Fruit fly (Drosophila melanogaster): Measurements from ENCODE around the gene CG8097.

Gene CG8097

DNA sequence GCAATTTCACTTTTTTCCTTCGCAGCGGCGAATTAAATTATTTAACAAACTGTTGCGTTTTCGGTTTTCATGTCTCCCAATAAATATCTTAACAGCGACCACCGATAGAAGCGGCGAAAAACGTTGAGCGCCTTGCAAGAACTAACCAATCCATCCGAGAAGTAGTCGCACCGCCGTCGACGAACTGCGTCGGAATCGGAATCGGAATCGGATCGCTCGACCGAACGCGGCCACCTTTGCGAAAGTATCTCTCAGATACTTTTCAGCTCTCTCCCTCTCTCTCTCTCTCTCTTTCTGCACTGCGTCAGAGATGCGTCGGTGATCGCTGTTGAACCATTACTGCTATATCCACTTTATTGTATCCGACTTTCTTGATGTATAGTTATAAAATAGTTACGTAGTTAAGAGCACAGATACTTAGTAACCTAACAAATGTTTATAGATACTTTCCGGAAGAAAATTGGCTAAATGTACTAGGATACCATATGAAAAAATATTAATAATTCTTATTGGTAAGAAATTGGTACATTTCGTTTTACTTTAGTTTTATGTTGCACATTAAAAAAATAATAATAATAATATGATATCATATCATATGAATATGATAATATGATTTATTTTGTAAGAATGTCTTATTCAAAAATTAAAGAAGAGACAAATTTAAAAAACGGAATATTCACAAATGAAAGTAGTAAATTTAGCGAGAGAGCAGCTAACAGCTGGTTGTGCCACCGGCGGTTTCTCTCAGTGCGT, 10.7 kb downstream of the CG8097 start, which contains the start of gene Chsy:
TSS of gene Chsy (minus strand) at position 58 of the 753 bp plus-strand sequence.
- TF ChIP-seq lz (GFP tag; optimal IDR thresholded peaks at IDR 0.05) = no peak
- no peak for TF ChIP-seq CG9139 (GFP tag; optimal IDR thresholded peaks at IDR 0.05)
- TF ChIP-seq CG32006 (GFP tag; optimal IDR thresholded peaks at IDR 0.05) = peak; percentile 46
- TF ChIP-seq fkh (GFP tag; optimal IDR thresholded peaks at IDR 0.05) = no peak
- TF ChIP-seq fd59A (GFP tag; optimal IDR thresholded peaks at IDR 0.05) = no peak
- peak; percentile 6 for TF ChIP-seq OdsH (GFP tag; optimal IDR thresholded peaks at IDR 0.05)
- TF ChIP-seq net (GFP tag; optimal IDR thresholded peaks at IDR 0.05) = no peak
- no peak for TF ChIP-seq Sox14 (GFP tag; optimal IDR thresholded peaks at IDR 0.05)
- no peak for TF ChIP-seq CG11294 (GFP tag; IDR thresholded peaks at IDR 0.05)
- no peak for TF ChIP-seq Hr38 (GFP tag; optimal IDR thresholded peaks at IDR 0.05)
- TF ChIP-seq CG15336 (GFP tag; IDR thresholded peaks at IDR 0.05) = peak; percentile 7; the same call in 1 of the 2 replicates
- no peak for TF ChIP-seq Lpt (GFP tag; optimal IDR thresholded peaks at IDR 0.05)
- peak; percentile 66 for TF ChIP-seq Eip78C (GFP tag)
- TF ChIP-seq spab (GFP tag; optimal IDR thresholded peaks at IDR 0.05) = no peak
- no peak for TF ChIP-seq CG3919 (GFP tag; optimal IDR thresholded peaks at IDR 0.05)
- TF ChIP-seq cyc (GFP tag; optimal IDR thresholded peaks at IDR 0.05) = no peak
- TF ChIP-seq Hr39 (GFP tag; optimal IDR thresholded peaks at IDR 0.05) = no peak
- TF ChIP-seq topi (GFP tag; optimal IDR thresholded peaks at IDR 0.05) = no peak
- TF ChIP-seq CG1621 (tag; optimal IDR thresholded peaks at IDR 0.05) = no peak
- TF ChIP-seq Sox15 (GFP tag; optimal IDR thresholded peaks at IDR 0.05) = no peak
- TF ChIP-seq Blimp-1 (GFP tag; optimal IDR thresholded peaks at IDR 0.05) = no peak
- TF ChIP-seq CG7368 (GFP tag; optimal IDR thresholded peaks at IDR 0.05) = no peak
- peak; percentile 34 for TF ChIP-seq CG8632 (GFP tag; optimal IDR thresholded peaks at IDR 0.05)
- TF ChIP-seq CG3032 (tag; optimal IDR thresholded peaks at IDR 0.05) = no peak
- TF ChIP-seq fd85E (GFP tag; optimal IDR thresholded peaks at IDR 0.05) = no peak
- TF ChIP-seq CG6808 (GFP tag; optimal IDR thresholded peaks at IDR 0.05) = peak; percentile 36
- TF ChIP-seq CG10669 (GFP tag; optimal IDR thresholded peaks at IDR 0.05) = no peak
- no peak for TF ChIP-seq Ets96B (tag; optimal IDR thresholded peaks at IDR 0.05)
- TF ChIP-seq Sox102F (GFP tag; optimal IDR thresholded peaks at IDR 0.05) = no peak
- peak; percentile 44 for TF ChIP-seq CG10631 (GFP tag; optimal IDR thresholded peaks at IDR 0.05)
- TF ChIP-seq CG16779 (tag; optimal IDR thresholded peaks at IDR 0.05) = peak; percentile 9
- peak; percentile 24 for TF ChIP-seq acj6 (GFP tag; optimal IDR thresholded peaks at IDR 0.05)
- no peak for TF ChIP-seq CG8319 (GFP tag; optimal IDR thresholded peaks at IDR 0.05)
- no peak for TF ChIP-seq Ets21C (GFP tag; optimal IDR thresholded peaks at IDR 0.05)
- peak; percentile 17 for TF ChIP-seq achi (GFP tag; optimal IDR thresholded peaks at IDR 0.05)
- no peak for TF ChIP-seq CG11902 (GFP tag; optimal IDR thresholded peaks at IDR 0.05)
- no peak for TF ChIP-seq CG6854 (GFP tag; optimal IDR thresholded peaks at IDR 0.05)
- TF ChIP-seq CG34406 (GFP tag; optimal IDR thresholded peaks at IDR 0.05) = no peak
- TF ChIP-seq pdm3 (GFP tag; optimal IDR thresholded peaks at IDR 0.05) = no peak
- TF ChIP-seq CG6792 (GFP tag; optimal IDR thresholded peaks at IDR 0.05) = no peak
- no peak for TF ChIP-seq Hr4 (GFP tag; optimal IDR thresholded peaks at IDR 0.05)
- TF ChIP-seq svp (GFP tag) = peak; percentile 86
- no peak for TF ChIP-seq esn (GFP tag; optimal IDR thresholded peaks at IDR 0.05)
- TF ChIP-seq dsx (GFP tag; optimal IDR thresholded peaks at IDR 0.05; ENCODE audit: poor library complexity, severe bottlenecking) = no peak
- peak; percentile 0 for TF ChIP-seq CG4318 (GFP tag; optimal IDR thresholded peaks at IDR 0.05)
- TF ChIP-seq Smox (GFP tag; optimal IDR thresholded peaks at IDR 0.05) = no peak
- TF ChIP-seq CG11762 (GFP tag; optimal IDR thresholded peaks at IDR 0.05; ENCODE audit: insufficient read depth) = no peak
- peak; percentile 40 for TF ChIP-seq vri (GFP tag; optimal IDR thresholded peaks at IDR 0.05)
- no peak for TF ChIP-seq Eip93F (GFP tag; optimal IDR thresholded peaks at IDR 0.05)
- peak; percentile 55 for TF ChIP-seq CG6163 (GFP tag; IDR thresholded peaks at IDR 0.05)
- TF ChIP-seq eg (GFP tag; IDR thresholded peaks at IDR 0.05) = 0 out of 3 replicates have a peak, but pooled peaks have one; percentile 23
